Fruit fly (Drosophila melanogaster) whole organism, wandering third instar larva: ENCODE measurements around the gene AcCoAS.

Source experiments
- Dfd ChIP-seq: fragments of >200 bp; optimal IDR thresholded peaks from 2 replicates; lab custom pipeline; 2017; ENCODE audit warnings: missing biosample characterization, missing genetic modification characterization
- br ChIP-seq: fragments of 200-800 bp; sonication (Bioruptor generic); optimal IDR thresholded peaks from 2 replicates; lab custom pipeline; 2016; ENCODE audit warnings: missing biosample characterization, missing genetic modification characterization
- brk ChIP-seq: fragments of 200-800 bp; sonication (Bioruptor generic); optimal IDR thresholded peaks from 2 replicates; lab custom pipeline; 2016; ENCODE audit warnings: missing biosample characterization, mild to moderate bottlenecking, missing genetic modification characterization
- usp ChIP-seq: fragments of >200 bp; optimal IDR thresholded peaks from 2 replicates; lab custom pipeline; 2017; ENCODE audit warnings: missing biosample characterization, missing genetic modification characterization

DNA sequence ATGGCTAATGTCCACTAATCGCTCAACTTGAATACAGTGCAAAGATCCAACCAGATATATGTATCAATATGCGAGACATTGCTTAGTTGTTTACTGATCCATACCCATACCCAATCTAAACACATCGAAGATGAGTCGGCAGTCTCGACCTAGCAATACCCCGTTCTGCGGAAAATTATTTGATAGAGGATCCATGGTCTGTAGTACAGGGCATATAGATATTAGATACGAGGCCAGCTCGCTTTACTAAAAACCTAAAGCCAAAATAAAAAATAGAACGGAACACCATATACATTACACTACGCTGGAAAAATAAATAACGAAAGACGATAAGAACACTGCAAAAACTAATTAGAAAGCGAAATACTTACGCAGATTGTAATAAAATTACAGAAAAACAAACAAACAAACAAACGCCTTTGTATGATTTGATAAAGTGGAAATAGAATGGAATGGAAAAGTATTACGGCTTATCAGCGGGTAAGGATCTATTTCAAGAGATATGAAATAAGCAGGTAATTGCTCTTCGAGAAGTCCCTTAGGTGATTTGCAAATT is 13.9 kb downstream of the AcCoAS start:
- TF ChIP-seq Dfd (GFP tag; lab: Kevin White, UChicago) = no peak
- no peak for TF ChIP-seq usp (GFP tag; lab: Kevin White, UChicago)
- no peak for TF ChIP-seq brk (GFP tag; lab: Kevin White, UChicago)
- no peak for TF ChIP-seq br (GFP tag; lab: Kevin White, UChicago)
